Worm (Caenorhabditis elegans) whole organism, L4 larva: Measurements from ENCODE around the gene R11E3.19.

Experiments used
- F44E2.7 ChIP-seq: fragments of 200-800 bp; sonication (Bioruptor generic); IDR thresholded peaks from 2 replicates; pipeline ENCODE4 v2.1.2; 2022; ENCODE audit warnings: missing genetic modification characterization, missing compliant biosample characterization
- T20F7.1 ChIP-seq: fragments of 200-800 bp; sonication (Bioruptor generic); optimal IDR thresholded peaks from 2 replicates; lab custom pipeline; 2018; ENCODE audit warnings: mild to moderate bottlenecking, missing genetic modification characterization, missing compliant biosample characterization
- T26A8.4 ChIP-seq: fragments of 200-800 bp; sonication (Bioruptor generic); IDR thresholded peaks from 2 replicates; pipeline ENCODE4 v1.3.6; 2022; ENCODE audit warnings: missing genetic modification characterization, missing compliant biosample characterization
- Y105C5A.15 ChIP-seq: fragments of 200-800 bp; sonication (Bioruptor generic); IDR thresholded peaks from 2 replicates; pipeline ENCODE4 v1.3.6; 2022; ENCODE audit warnings: missing genetic modification characterization, missing compliant biosample characterization
- Y48G9A.11 ChIP-seq: fragments of 200-800 bp; sonication (Bioruptor generic); IDR thresholded peaks from 2 replicates; pipeline ENCODE4 v1.3.6; 2022; ENCODE audit warnings: missing genetic modification reagents, missing genetic modification characterization, missing compliant biosample characterization
- ZK337.2 ChIP-seq: fragments of 200-800 bp; sonication (Bioruptor generic); IDR thresholded peaks from 2 replicates; pipeline ENCODE4 v1.3.6; 2022; ENCODE audit warnings: missing genetic modification reagents, missing genetic modification characterization, missing compliant biosample characterization
- aha-1 ChIP-seq: fragments of 150-350 bp; peaks from one replicate; lab custom pipeline; 2014; ENCODE audit warnings: missing biosample characterization, missing genetic modification characterization
- aly-2 ChIP-seq: sonication (generic microtip); optimal IDR thresholded peaks from 2 replicates; lab custom pipeline; 2018; ENCODE audit warnings: missing biosample characterization, missing genetic modification characterization
- ama-1 ChIP-seq: fragments of 150-350 bp; optimal IDR thresholded peaks from 2 replicates; lab custom pipeline; 2014; ENCODE audit warnings: inconsistent platforms, mixed read lengths
- arid-1 ChIP-seq: fragments of 200-800 bp; sonication (Bioruptor generic); conservative IDR thresholded peaks from 2 replicates; pipeline ENCODE4 v1.3.6; 2022; ENCODE audit warnings: missing genetic modification reagents, missing genetic modification characterization, missing compliant biosample characterization
- ctbp-1 ChIP-seq: fragments of 200-800 bp; sonication (Bioruptor generic); IDR thresholded peaks from 2 replicates; pipeline ENCODE4 v1.3.6; 2022; ENCODE audit warnings: missing genetic modification reagents, missing genetic modification characterization, missing compliant biosample characterization
- daf-16 ChIP-seq, 3 experiments: sonication (generic microtip); optimal IDR thresholded peaks; 2 replicates each; lab custom pipeline; 2016 to 2017; ENCODE audit warnings: missing genetic modification characterization in 3 of 3, missing genetic modification reagents in 3 of 3, mild to moderate bottlenecking in 2 of 3, missing compliant biosample characterization in 2 of 3, missing biosample characterization in 1 of 3, moderate library complexity in 1 of 3
- daf-19 ChIP-seq: fragments of 200-800 bp; sonication (Bioruptor generic); conservative IDR thresholded peaks from 2 replicates; pipeline ENCODE4 v1.3.6; 2022; ENCODE audit warnings: missing genetic modification characterization, missing compliant biosample characterization
- dmd-6 ChIP-seq: fragments of 200-800 bp; sonication (Bioruptor generic); IDR thresholded peaks from 2 replicates; pipeline ENCODE4 v1.3.6; 2022; ENCODE audit warnings: missing genetic modification reagents, missing genetic modification characterization, missing compliant biosample characterization
- dmd-8 ChIP-seq: fragments of 200-800 bp; sonication (Bioruptor generic); IDR thresholded peaks from 2 replicates; pipeline ENCODE4 v1.3.6; 2022; ENCODE audit warnings: missing genetic modification characterization, missing compliant biosample characterization
- dpl-1 ChIP-seq: fragments of 150-350 bp; optimal IDR thresholded peaks from 2 replicates; lab custom pipeline; 2014; ENCODE audit warnings: missing biosample characterization, missing genetic modification reagents, missing genetic modification characterization
- dve-1 ChIP-seq: sonication (generic microtip); optimal IDR thresholded peaks from 2 replicates; lab custom pipeline; 2017; ENCODE audit warnings: antibody characterized with exemption, mild to moderate bottlenecking, missing genetic modification characterization, missing compliant biosample characterization; ENCODE audit not compliant: insufficient read depth
- egl-43 ChIP-seq: fragments of 200-800 bp; sonication (Bioruptor generic); IDR thresholded peaks from 2 replicates; pipeline ENCODE4 v1.3.6; 2022; ENCODE audit warnings: missing genetic modification reagents, missing genetic modification characterization, missing compliant biosample characterization
- hif-1 ChIP-seq, 2 experiments: sonication (generic microtip); optimal IDR thresholded peaks; 2 replicates each; lab custom pipeline; 2016 to 2017; ENCODE audit warnings: missing compliant biosample characterization in 2 of 2, missing genetic modification characterization in 2 of 2, missing genetic modification reagents in 2 of 2, missing genotype in 2 of 2, mild to moderate bottlenecking in 1 of 2
- hlh-30 ChIP-seq: sonication (generic microtip); optimal IDR thresholded peaks from 2 replicates; lab custom pipeline; 2017; ENCODE audit warnings: antibody characterized with exemption, mild to moderate bottlenecking, missing genetic modification characterization, missing compliant biosample characterization; ENCODE audit not compliant: insufficient read depth
- hmg-1.1 ChIP-seq: fragments of 200-800 bp; sonication (Bioruptor generic); IDR thresholded peaks from 2 replicates; pipeline ENCODE4 v1.3.6; 2022; ENCODE audit warnings: missing genetic modification reagents, missing genetic modification characterization, missing compliant biosample characterization
- jun-1 ChIP-seq: fragments of 150-350 bp; optimal IDR thresholded peaks from 2 replicates; lab custom pipeline; 2014; ENCODE audit warnings: missing biosample characterization, missing genetic modification reagents, missing genetic modification characterization
- lim-7 ChIP-seq: fragments of 200-800 bp; sonication (Bioruptor generic); IDR thresholded peaks from 2 replicates; pipeline ENCODE4 v1.3.6; 2022; ENCODE audit warnings: missing genetic modification characterization, missing compliant biosample characterization
- lin-13 ChIP-seq: fragments of 150-350 bp; optimal IDR thresholded peaks from 2 replicates; lab custom pipeline; 2014; ENCODE audit warnings: missing biosample characterization, missing genetic modification reagents, missing genetic modification characterization
- lsy-2 ChIP-seq, 2 experiments: fragments of 150-350 bp in 1 of 2; sonication (generic microtip) in 1 of 2; optimal IDR thresholded peaks; 2 replicates each; lab custom pipeline; 2014 to 2017; ENCODE audit warnings: missing biosample characterization in 2 of 2, missing genetic modification characterization in 2 of 2
- madf-9 ChIP-seq: fragments of 200-800 bp; sonication (Bioruptor generic); conservative IDR thresholded peaks from 2 replicates; pipeline ENCODE4 v1.3.6; 2022; ENCODE audit warnings: missing genetic modification reagents, missing genetic modification characterization, missing compliant biosample characterization
- mep-1 ChIP-seq: fragments of 150-350 bp; sonication (generic microtip); optimal IDR thresholded peaks from 3 replicates; lab custom pipeline; 2014; ENCODE audit warnings: missing biosample characterization, missing genetic modification characterization
- mes-2 ChIP-seq: sonication (generic microtip); optimal IDR thresholded peaks from 2 replicates; lab custom pipeline; 2016; ENCODE audit warnings: missing genotype, mild to moderate bottlenecking, missing genetic modification characterization, missing compliant biosample characterization; ENCODE audit not compliant: poor library complexity, severe bottlenecking
- nhr-10 ChIP-seq: fragments of 150-350 bp; optimal IDR thresholded peaks from 2 replicates; lab custom pipeline; 2014; ENCODE audit warnings: missing biosample characterization, missing genetic modification characterization
- nhr-11 ChIP-seq: fragments of 150-350 bp; optimal IDR thresholded peaks from 2 replicates; lab custom pipeline; 2014; ENCODE audit warnings: missing biosample characterization, missing genetic modification characterization
- nhr-237 ChIP-seq: sonication (generic microtip); optimal IDR thresholded peaks from 2 replicates; lab custom pipeline; 2017; ENCODE audit warnings: missing biosample characterization, missing genetic modification characterization
- nhr-28 ChIP-seq: fragments of 150-350 bp; optimal IDR thresholded peaks from 2 replicates; lab custom pipeline; 2014; ENCODE audit warnings: missing biosample characterization, missing genetic modification characterization
- nhr-41 ChIP-seq: fragments of 200-800 bp; sonication (Bioruptor generic); IDR thresholded peaks from 2 replicates; pipeline ENCODE4 v1.3.6; 2022; ENCODE audit warnings: missing genetic modification reagents, missing genetic modification characterization, missing compliant biosample characterization
- nhr-48 ChIP-seq: sonication (generic microtip); optimal IDR thresholded peaks from 2 replicates; lab custom pipeline; 2016; ENCODE audit warnings: mild to moderate bottlenecking, missing genetic modification characterization, missing compliant biosample characterization
- pha-4 ChIP-seq, 2 experiments: fragments of 150-350 bp in 1 of 2; fragments of 200-800 bp in 1 of 2; sonication (Bioruptor generic) in 1 of 2; IDR thresholded peaks in 1 of 2; optimal IDR thresholded peaks in 1 of 2; 2 replicates each; pipeline versions ENCODE4 v1.3.6 to Lab custom; 2014 to 2022; ENCODE audit warnings: missing genetic modification characterization in 2 of 2, missing genetic modification reagents in 2 of 2, missing biosample characterization in 1 of 2, missing compliant biosample characterization in 1 of 2
- php-3 ChIP-seq: fragments of 200-800 bp; sonication (Bioruptor generic); IDR thresholded peaks from 2 replicates; pipeline ENCODE4 v1.3.6; 2022; ENCODE audit warnings: missing genetic modification reagents, missing genetic modification characterization, missing compliant biosample characterization
- set-16 ChIP-seq: fragments of 200-800 bp; sonication (Bioruptor generic); IDR thresholded peaks from 2 replicates; pipeline ENCODE4 v1.3.6; 2022; ENCODE audit warnings: missing genetic modification reagents, missing genetic modification characterization, missing compliant biosample characterization
- spr-1 ChIP-seq: sonication (generic microtip); optimal IDR thresholded peaks from 2 replicates; lab custom pipeline; 2016; ENCODE audit warnings: mild to moderate bottlenecking, missing genetic modification characterization, missing compliant biosample characterization
- unc-62 ChIP-seq, 3 experiments: fragments of 150-350 bp in 1 of 3; sonication (generic microtip); optimal IDR thresholded peaks in 2 of 3; peaks in 1 of 3; 1 replicate in 1 of 3; 2 replicates in 2 of 3; lab custom pipeline; 2014 to 2017; ENCODE audit warnings: missing biosample characterization in 3 of 3, missing genetic modification characterization in 3 of 3, missing genetic modification reagents in 3 of 3, missing genotype in 1 of 3
- zfp-2 ChIP-seq: sonication (generic microtip); optimal IDR thresholded peaks from 2 replicates; lab custom pipeline; 2016; ENCODE audit warnings: mild to moderate bottlenecking, missing genetic modification characterization, missing compliant biosample characterization
- zfp-3 ChIP-seq: fragments of 200-800 bp; sonication (Bioruptor generic); conservative IDR thresholded peaks from 2 replicates; pipeline ENCODE4 v1.3.6; 2022; ENCODE audit warnings: missing genetic modification reagents, missing genetic modification characterization, missing compliant biosample characterization
- zip-11 ChIP-seq: fragments of 200-800 bp; sonication (Bioruptor generic); IDR thresholded peaks from 2 replicates; pipeline ENCODE4 v1.3.6; 2022; ENCODE audit warnings: missing genetic modification characterization, missing compliant biosample characterization
- zip-2 ChIP-seq: fragments of 150-350 bp; optimal IDR thresholded peaks from 2 replicates; lab custom pipeline; 2014; ENCODE audit warnings: missing biosample characterization, missing genetic modification characterization

Gene R11E3.19

ce11 chrIV:4748408-4749105 is 27.3 kb downstream of the R11E3.19 start, which contains the start of gene cyc-2.1 (continued):
- peak; percentile 11 for TF ChIP-seq zfp-2 (tag; lab: Kevin White, UChicago)
- peak; percentile 21 for TF ChIP-seq nhr-237 (tag; lab: Kevin White, UChicago)
- TF ChIP-seq egl-43 (GFP tag; lab: Robert Waterston, UW) = peak; percentile 84
- TF ChIP-seq unc-62 (GFP tag; optimal IDR thresholded peaks at IDR 0.05 in 1 of 2; lab: Kevin White, UChicago) = peak in 1 of 2 experiments; percentile 8
- TF ChIP-seq unc-62 (tag; optimal IDR thresholded peaks at IDR 0.05; lab: Kevin White, UChicago) = no peak
- TF ChIP-seq Y48G9A.11 = peak; percentile 28; the same call in 1 of the 2 replicates
- TF ChIP-seq T20F7.1 (GFP tag; lab: Kevin White, UChicago) = peak; percentile 50
- peak; percentile 24 for TF ChIP-seq jun-1
- TF ChIP-seq dmd-6 (GFP tag; lab: Robert Waterston, UW) = peak; percentile 63
- no peak for TF ChIP-seq ZK337.2 (GFP tag; lab: Robert Waterston, UW)
- peak; percentile 36 for TF ChIP-seq lin-13 (GFP tag; lab: Kevin White, UChicago)
- TF ChIP-seq hif-1 (tag; optimal IDR thresholded peaks at IDR 0.05; lab: Kevin White, UChicago) = no peak
- peak; percentile 15 for TF ChIP-seq spr-1 (tag; lab: Kevin White, UChicago)
- peak; percentile 18 for TF ChIP-seq hlh-30
- TF ChIP-seq hmg-1.1 (GFP tag; lab: Robert Waterston, UW) = peak; percentile 51; the same call in 1 of the 2 replicates
- peak; percentile 57 for TF ChIP-seq nhr-48 (tag; lab: Kevin White, UChicago)
- TF ChIP-seq zip-11 (GFP tag; lab: Robert Waterston, UW) = no peak
- peak; percentile 73 for TF ChIP-seq T26A8.4 (GFP tag; lab: Robert Waterston, UW)
- TF ChIP-seq Y105C5A.15 = peak; percentile 64
- TF ChIP-seq pha-4 (GFP tag; IDR thresholded peaks at IDR 0.05; lab: Robert Waterston, UW) = peak; percentile 65; the same call in 1 of the 2 replicates
- TF ChIP-seq pha-4 (tag; optimal IDR thresholded peaks at IDR 0.05; lab: Kevin White, UChicago) = no peak
- TF ChIP-seq lim-7 (GFP tag; lab: Robert Waterston, UW) = peak; percentile 69
- TF ChIP-seq nhr-28 (tag; lab: Kevin White, UChicago) = peak; percentile 55
- 0 out of 2 replicates have a peak, but pooled peaks have one; percentile 54 for TF ChIP-seq dmd-8 (GFP tag; lab: Robert Waterston, UW)
- TF ChIP-seq nhr-11 (tag; lab: Kevin White, UChicago) = peak; percentile 52
- TF ChIP-seq F44E2.7 (GFP tag; lab: Robert Waterston, UW) = 0 out of 2 replicates have a peak, but pooled peaks have one; percentile 9
- TF ChIP-seq daf-19 (GFP tag; lab: Robert Waterston, UW) = peak; percentile 84; the same call in 1 of the 2 replicates
- peak; percentile 76 for TF ChIP-seq nhr-10 (tag; lab: Kevin White, UChicago)
- no peak for TF ChIP-seq aly-2 (tag; lab: Kevin White, UChicago)
- peak; percentile 76 for TF ChIP-seq mes-2 (tag; lab: Kevin White, UChicago)
- TF ChIP-seq arid-1 (GFP tag; lab: Robert Waterston, UW) = peak; percentile 71
- 0 out of 2 replicates have a peak, but pooled peaks have one; percentile 9 for TF ChIP-seq php-3 (GFP tag; lab: Robert Waterston, UW)
- TF ChIP-seq set-16 = peak; percentile 67
- TF ChIP-seq dpl-1 (GFP tag; lab: Kevin White, UChicago) = peak; percentile 17
- peak; percentile 62 for TF ChIP-seq dve-1 (tag; lab: Kevin White, UChicago)

- TF ChIP-seq zfp-3 (GFP tag; lab: Robert Waterston, UW) (peak; percentile 18; the same call in 1 of the 2 replicates), zip-2 (tag; lab: Kevin White, UChicago) (no peak), Y48G9A.11 (0 out of 2 replicates have a peak, but pooled peaks have one; percentile 8), lsy-2 (tag; optimal IDR thresholded peaks at IDR 0.05; lab: Kevin White, UChicago) (peak in 1 of 2 experiments; percentile 41), arid-1 (GFP tag; lab: Robert Waterston, UW) (0 out of 2 replicates have a peak, but pooled peaks have one; percentile 20), egl-43 (GFP tag; lab: Robert Waterston, UW) (no peak), F44E2.7 (GFP tag; lab: Robert Waterston, UW) (no peak), daf-16 (GFP tag; optimal IDR thresholded peaks at IDR 0.05; lab: Kevin White, UChicago) (peak in 1 of 2 experiments; percentile 22), daf-16 (tag; optimal IDR thresholded peaks at IDR 0.05; lab: Kevin White, UChicago) (peak; percentile 21), madf-9 (GFP tag; lab: Robert Waterston, UW) (0 out of 2 replicates have a peak, but pooled peaks have one; percentile 16), ama-1 (lab: Kevin White, UChicago) (peak; percentile 86), dve-1 (tag; lab: Kevin White, UChicago) (peak; percentile 7), dmd-8 (GFP tag; lab: Robert Waterston, UW) (0 out of 2 replicates have a peak, but pooled peaks have one; percentile 15), nhr-41 (GFP tag; lab: Robert Waterston, UW) (no peak), T26A8.4 (GFP tag; lab: Robert Waterston, UW) (no peak), mep-1 (tag; lab: Kevin White, UChicago) (no peak), mes-2 (tag; lab: Kevin White, UChicago) (peak; percentile 9), dmd-6 (GFP tag; lab: Robert Waterston, UW) (peak; percentile 23; the same call in 1 of the 2 replicates), aha-1 (tag; lab: Kevin White, UChicago) (peak; percentile 22), hmg-1.1 (GFP tag; lab: Robert Waterston, UW) (0 out of 2 replicates have a peak, but pooled peaks have one; percentile 27), ctbp-1 (GFP tag; lab: Robert Waterston, UW) (0 out of 2 replicates have a peak, but pooled peaks have one; percentile 14)
These were observed 28.3 kb downstream of the R11E3.19 start, which contains the start of gene tctn-1 for ce11 chrIV:4747553-4747952. TSS of gene tctn-1 (minus strand) at chrIV:4747832.
